Worm (Caenorhabditis elegans) whole organism, L4/young adult: ENCODE results near the gene irld-55.

ENCODE experiments used
- W03F9.2 ChIP-seq: fragments of 150-350 bp; optimal IDR thresholded peaks from 2 replicates; lab custom pipeline; 2014; ENCODE audit warnings: missing biosample characterization, missing genetic modification characterization
- him-1 ChIP-seq: sonication (generic microtip); optimal IDR thresholded peaks from 2 replicates; lab custom pipeline; 2016; ENCODE audit warnings: missing genotype, missing genetic modification reagents, missing genetic modification characterization, missing compliant biosample characterization

DNA sequence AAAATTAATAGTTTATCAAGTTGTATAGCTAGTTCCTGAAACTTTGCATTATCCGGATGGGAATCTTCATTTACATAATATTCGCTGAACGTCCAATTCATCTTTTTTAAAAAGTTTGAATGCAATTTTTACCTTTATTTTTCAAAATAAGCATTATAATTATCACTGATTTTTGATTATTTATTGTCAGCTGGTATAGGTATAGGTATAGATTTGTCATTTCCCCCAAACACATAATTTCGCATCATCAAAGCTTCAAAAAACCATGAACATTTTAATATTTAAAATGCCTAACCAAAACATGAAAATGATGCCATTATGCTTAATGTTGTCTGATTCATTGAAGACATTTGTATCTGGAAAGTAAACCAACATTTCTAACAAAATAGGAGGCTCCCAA, 4.2 kb upstream of the irld-55 start, which contains the start of gene srw-63:
- TF ChIP-seq W03F9.2 (no peak), him-1 (tag; lab: Kevin White, UChicago) (no peak)
